Fruit fly (Drosophila melanogaster) whole organism: ENCODE results near the gene GAPsec.

ENCODE experiments used
- CG8478 ChIP-seq: fragments of >200 bp; optimal IDR thresholded peaks from 2 replicates; lab custom pipeline; 2018; ENCODE audit warnings: inconsistent platforms
- psq ChIP-seq: fragments of >200 bp; optimal IDR thresholded peaks from 2 replicates; lab custom pipeline; 2017
- usp ChIP-seq: fragments of >200 bp; optimal IDR thresholded peaks from 2 replicates; lab custom pipeline; 2017; ENCODE audit warnings: missing biosample characterization, missing genetic modification characterization, mixed read lengths

- no peak for TF ChIP-seq psq (lab: Kevin White, UChicago)
- no peak for TF ChIP-seq usp
- no peak for TF ChIP-seq CG8478 (lab: Kevin White, UChicago)
Measured at dm6 chr3L:8652572-8652977, 28.9 kb upstream of the GAPsec start.
